Fruit fly (Drosophila melanogaster) whole organism, embryonic: ENCODE measurements around the gene Uggt.

Experiments used
- BEAF-32 ChIP-seq: fragments of 200-800 bp; sonication (Bioruptor generic); optimal IDR thresholded peaks from 3 replicates; lab custom pipeline; 2017; ENCODE audit warnings: missing biosample characterization, missing genetic modification characterization, mild to moderate bottlenecking, moderate library complexity, missing genetic modification reagents
- CG10431 ChIP-seq: fragments of 200-800 bp; sonication (Bioruptor generic); optimal IDR thresholded peaks from 3 replicates; lab custom pipeline; 2018; ENCODE audit warnings: missing biosample characterization, mild to moderate bottlenecking, missing genetic modification characterization
- CG11456 ChIP-seq: fragments of 200-800 bp; sonication (Bioruptor generic); IDR thresholded peaks from 3 replicates; pipeline ENCODE4 v1.3.6; 2022; ENCODE audit warnings: missing biosample characterization, missing genetic modification characterization
- CG13624 ChIP-seq: fragments of 200-800 bp; sonication (Bioruptor generic); optimal IDR thresholded peaks from 2 replicates; lab custom pipeline; 2016; ENCODE audit warnings: missing biosample characterization, missing genetic modification characterization
- CG13894 ChIP-seq: fragments of 200-800 bp; sonication (Bioruptor generic); optimal IDR thresholded peaks from 3 replicates; lab custom pipeline; 2018; ENCODE audit warnings: missing biosample characterization, mild to moderate bottlenecking, missing genetic modification characterization, moderate library complexity
- CG14860 ChIP-seq: fragments of 200-800 bp; sonication (Bioruptor generic); IDR thresholded peaks from 3 replicates; pipeline ENCODE4 v1.3.6; 2022; ENCODE audit warnings: missing biosample characterization, missing genetic modification characterization; ENCODE audit not compliant: partially characterized antibody
- CG1529 ChIP-seq: fragments of 200-800 bp; sonication (Bioruptor generic); optimal IDR thresholded peaks from 3 replicates; lab custom pipeline; 2018; ENCODE audit warnings: missing biosample characterization, missing genetic modification characterization
- CG15601 ChIP-seq: fragments of 200-800 bp; sonication (Bioruptor generic); optimal IDR thresholded peaks from 3 replicates; lab custom pipeline; 2019; ENCODE audit warnings: missing biosample characterization, mild to moderate bottlenecking, missing genetic modification characterization, moderate library complexity
- CG16863 ChIP-seq: fragments of 200-800 bp; sonication (Bioruptor generic); optimal IDR thresholded peaks from 3 replicates; lab custom pipeline; 2016; ENCODE audit warnings: missing biosample characterization, missing genetic modification characterization
- CG17186 ChIP-seq: fragments of 200-800 bp; sonication (Bioruptor generic); optimal IDR thresholded peaks from 3 replicates; lab custom pipeline; 2017; ENCODE audit warnings: missing biosample characterization, missing genetic modification reagents, missing genetic modification characterization
- CG18262 ChIP-seq: fragments of 200-800 bp; optimal IDR thresholded peaks from 3 replicates; lab custom pipeline; 2019; ENCODE audit warnings: missing biosample characterization, mild to moderate bottlenecking, missing genetic modification characterization, moderate library complexity
- CG31388 ChIP-seq: fragments of 200-800 bp; sonication (Bioruptor generic); optimal IDR thresholded peaks from 2 replicates; lab custom pipeline; 2016; ENCODE audit warnings: missing biosample characterization, missing genetic modification characterization
- CG32767 ChIP-seq: fragments of 200-800 bp; sonication (Bioruptor generic); IDR thresholded peaks from 2 replicates; pipeline ENCODE4 v1.3.6; 2022; ENCODE audit warnings: missing biosample characterization, missing genetic modification characterization
- CG4282 ChIP-seq: fragments of 200-800 bp; sonication (Bioruptor generic); optimal IDR thresholded peaks from 2 replicates; lab custom pipeline; 2016; ENCODE audit warnings: missing biosample characterization, missing genetic modification characterization
- CG43689 ChIP-seq: fragments of 200-800 bp; sonication (Bioruptor generic); IDR thresholded peaks from 2 replicates; pipeline ENCODE4 v1.3.6; 2022; ENCODE audit warnings: missing biosample characterization, missing genetic modification characterization
- CG7357 ChIP-seq: fragments of 200-800 bp; sonication (Bioruptor generic); IDR thresholded peaks from 3 replicates; pipeline ENCODE4 v1.3.6; 2022; ENCODE audit warnings: missing biosample characterization, missing genetic modification characterization
- CG8089 ChIP-seq: fragments of 200-800 bp; sonication (Bioruptor generic); optimal IDR thresholded peaks from 3 replicates; lab custom pipeline; 2016; ENCODE audit warnings: missing biosample characterization, missing genetic modification characterization
- CG8359 ChIP-seq: fragments of 200-800 bp; sonication (Bioruptor generic); optimal IDR thresholded peaks from 2 replicates; lab custom pipeline; 2017; ENCODE audit warnings: missing biosample characterization, mild to moderate bottlenecking, missing genetic modification characterization, borderline replicate concordance
- CG9609 ChIP-seq: fragments of 200-800 bp; sonication (Bioruptor generic); optimal IDR thresholded peaks from 3 replicates; lab custom pipeline; 2016; ENCODE audit warnings: missing biosample characterization, missing genetic modification characterization
- Dref ChIP-seq: fragments of 200-800 bp; sonication (Bioruptor generic); IDR thresholded peaks from 2 replicates; pipeline ENCODE4 v1.3.6; 2022; ENCODE audit warnings: missing biosample characterization, missing genetic modification characterization
- Ets65A ChIP-seq: fragments of 200-800 bp; sonication (Bioruptor generic); peaks from one replicate; lab custom pipeline; 2016; ENCODE audit warnings: missing biosample characterization, missing genetic modification characterization
- Fer1 ChIP-seq: fragments of 200-800 bp; sonication (Bioruptor generic); optimal IDR thresholded peaks from 2 replicates; lab custom pipeline; 2017; ENCODE audit warnings: missing biosample characterization, mild to moderate bottlenecking, missing genetic modification characterization
- Fer3 ChIP-seq: fragments of 200-800 bp; sonication (Bioruptor generic); optimal IDR thresholded peaks from 2 replicates; lab custom pipeline; 2018; ENCODE audit warnings: missing biosample characterization, mild to moderate bottlenecking, missing genetic modification characterization, moderate library complexity
- Gsc ChIP-seq: fragments of 200-800 bp; sonication (Bioruptor generic); IDR thresholded peaks from 2 replicates; pipeline ENCODE4 v1.3.6; 2022; ENCODE audit warnings: missing biosample characterization, missing genetic modification characterization
- Hr39 ChIP-seq: fragments of >200 bp; optimal IDR thresholded peaks from 2 replicates; lab custom pipeline; 2017
- Mes4 ChIP-seq: fragments of 200-800 bp; sonication (Bioruptor generic); optimal IDR thresholded peaks from 2 replicates; lab custom pipeline; 2016; ENCODE audit warnings: missing biosample characterization, missing genetic modification characterization
- Poxn ChIP-seq: fragments of 200-800 bp; sonication (Bioruptor generic); IDR thresholded peaks from 2 replicates; pipeline ENCODE4 v1.3.6; 2022; ENCODE audit warnings: missing biosample characterization, missing genetic modification characterization
- Sry-δ ChIP-seq: fragments of 200-800 bp; sonication (Bioruptor generic); optimal IDR thresholded peaks from 2 replicates; lab custom pipeline; 2016; ENCODE audit warnings: missing biosample characterization, missing genetic modification characterization
- al ChIP-seq: fragments of 200-800 bp; sonication (Bioruptor generic); IDR thresholded peaks from 2 replicates; pipeline ENCODE4 v1.3.6; 2022; ENCODE audit warnings: missing biosample characterization, missing genetic modification characterization
- bowl ChIP-seq: fragments of 200-800 bp; sonication (Bioruptor generic); IDR thresholded peaks from 2 replicates; pipeline ENCODE4 v1.3.6; 2022; ENCODE audit warnings: missing biosample characterization, missing genetic modification characterization
- emc ChIP-seq: fragments of 200-800 bp; sonication (Bioruptor generic); optimal IDR thresholded peaks from 2 replicates; lab custom pipeline; 2016; ENCODE audit warnings: missing biosample characterization, missing genetic modification characterization
- eyg ChIP-seq: fragments of 200-800 bp; sonication (Bioruptor generic); optimal IDR thresholded peaks from 3 replicates; lab custom pipeline; 2016; ENCODE audit warnings: missing biosample characterization, missing genetic modification characterization
- gsb ChIP-seq: fragments of 200-800 bp; sonication (Bioruptor generic); IDR thresholded peaks from 2 replicates; pipeline ENCODE4 v1.3.6; 2022; ENCODE audit warnings: missing biosample characterization, missing genetic modification characterization
- gt ChIP-seq: fragments of 200-800 bp; sonication (Bioruptor generic); IDR thresholded peaks from 2 replicates; pipeline ENCODE4 v1.3.6; 2022; ENCODE audit warnings: missing biosample characterization, missing genetic modification characterization
- hbn ChIP-seq: fragments of 200-800 bp; sonication (Bioruptor generic); IDR thresholded peaks from 2 replicates; pipeline ENCODE4 v1.3.6; 2022; ENCODE audit warnings: missing biosample characterization, missing genetic modification characterization; ENCODE audit not compliant: partially characterized antibody
- hkb ChIP-seq, 2 experiments: fragments of 200-800 bp in 1 of 2; fragments of >200 bp in 1 of 2; sonication (Bioruptor generic) in 1 of 2; IDR thresholded peaks in 1 of 2; optimal IDR thresholded peaks in 1 of 2; 2 replicates each; pipeline versions ENCODE4 v1.3.6 to Lab custom; 2017 to 2022; ENCODE audit warnings: missing biosample characterization in 1 of 2, missing genetic modification characterization in 1 of 2
- lab ChIP-seq: fragments of 200-800 bp; sonication (Bioruptor generic); optimal IDR thresholded peaks from 3 replicates; lab custom pipeline; 2017; ENCODE audit warnings: missing biosample characterization, missing genetic modification characterization, mild to moderate bottlenecking, moderate library complexity, missing genetic modification reagents
- lola ChIP-seq, 3 experiments: fragments of >200 bp in 2 of 3; fragments of 200-800 bp in 1 of 3; sonication (Bioruptor generic) in 1 of 3; optimal IDR thresholded peaks; 2 replicates each; lab custom pipeline; 2017 to 2019; ENCODE audit warnings: missing biosample characterization in 3 of 3, missing genetic modification characterization in 3 of 3, mild to moderate bottlenecking in 1 of 3, moderate library complexity in 1 of 3
- nom ChIP-seq: fragments of 200-800 bp; sonication (Bioruptor generic); optimal IDR thresholded peaks from 2 replicates; lab custom pipeline; 2017; ENCODE audit warnings: missing biosample characterization, missing genetic modification characterization, mild to moderate bottlenecking, moderate library complexity, missing genetic modification reagents
- phol ChIP-seq: fragments of 200-800 bp; sonication (Bioruptor generic); optimal IDR thresholded peaks from 3 replicates; lab custom pipeline; 2018; ENCODE audit warnings: missing biosample characterization, mild to moderate bottlenecking, missing genetic modification characterization, moderate library complexity
- pnt ChIP-seq: fragments of 200-800 bp; sonication (Bioruptor generic); optimal IDR thresholded peaks from 3 replicates; lab custom pipeline; 2016; ENCODE audit warnings: missing biosample characterization, missing genetic modification characterization
- rib ChIP-seq: fragments of 200-800 bp; sonication (Bioruptor generic); IDR thresholded peaks from 2 replicates; pipeline ENCODE4 v1.3.6; 2022; ENCODE audit warnings: missing biosample characterization, missing genetic modification characterization
- seq ChIP-seq: fragments of 200-800 bp; sonication (Bioruptor generic); IDR thresholded peaks from 2 replicates; pipeline ENCODE4 v1.3.6; 2022; ENCODE audit warnings: missing biosample characterization, missing genetic modification characterization
- slbo ChIP-seq: fragments of 200-800 bp; sonication (Bioruptor generic); IDR thresholded peaks from 2 replicates; pipeline ENCODE4 v1.3.6; 2022; ENCODE audit warnings: missing biosample characterization, missing genetic modification characterization
- slou ChIP-seq: fragments of 200-800 bp; sonication (Bioruptor generic); optimal IDR thresholded peaks from 3 replicates; lab custom pipeline; 2016; ENCODE audit warnings: missing biosample characterization, missing genetic modification characterization
- sug ChIP-seq: fragments of 200-800 bp; optimal IDR thresholded peaks from 2 replicates; lab custom pipeline; 2019; ENCODE audit warnings: missing biosample characterization, mild to moderate bottlenecking, missing genetic modification characterization, moderate library complexity
- trem ChIP-seq: fragments of 200-800 bp; optimal IDR thresholded peaks from 3 replicates; lab custom pipeline; 2019; ENCODE audit warnings: missing biosample characterization, mild to moderate bottlenecking, missing genetic modification characterization, moderate library complexity
- twi ChIP-seq: fragments of 200-800 bp; optimal IDR thresholded peaks from 2 replicates; lab custom pipeline; 2019; ENCODE audit warnings: missing biosample characterization, mild to moderate bottlenecking, missing genetic modification characterization, moderate library complexity
- wdn ChIP-seq: fragments of 200-800 bp; sonication (Bioruptor generic); IDR thresholded peaks from 2 replicates; pipeline ENCODE4 v1.3.6; 2022; ENCODE audit warnings: missing biosample characterization, missing genetic modification characterization

Uggt gene

dm6 chr3L:18869035-18869826 is 3.3 kb upstream of the Uggt start, which contains the start of gene Grx1 (continued):
- TF ChIP-seq CG8089 (GFP tag; lab: Kevin White, UChicago): no peak
- TF ChIP-seq CG18262: peak; percentile 61
- peak; percentile 49 for TF ChIP-seq twi (tag; lab: Kevin White, UChicago)
- no peak for TF ChIP-seq CG8359 (GFP tag; lab: Kevin White, UChicago)
- peak; percentile 48 for TF ChIP-seq Fer3
- TF ChIP-seq Sry-δ (GFP tag; lab: Kevin White, UChicago): peak; percentile 4
- TF ChIP-seq CG13894 (tag; lab: Kevin White, UChicago): peak; percentile 35
- TF ChIP-seq hkb (optimal IDR thresholded peaks at IDR 0.05; lab: Kevin White, UChicago): no peak
- TF ChIP-seq hkb (GFP tag; IDR thresholded peaks at IDR 0.05; lab: Robert Waterston, UW): peak; percentile 53; the same call in 1 of the 2 replicates
- peak; percentile 38 for TF ChIP-seq Mes4 (GFP tag; lab: Kevin White, UChicago)
- peak; percentile 95 for TF ChIP-seq Ets65A (GFP tag; lab: Kevin White, UChicago)
- no peak for TF ChIP-seq rib (GFP tag; lab: Robert Waterston, UW)
- TF ChIP-seq phol (tag; lab: Kevin White, UChicago): peak; percentile 50
- peak; percentile 9 for TF ChIP-seq CG17186
- no peak for TF ChIP-seq Poxn (GFP tag; lab: Robert Waterston, UW)
- TF ChIP-seq CG11456: 0 out of 3 replicates have a peak, but pooled peaks have one; percentile 8

- TF ChIP-seq eyg (GFP tag; lab: Kevin White, UChicago) (peak; percentile 21), Hr39 (no peak), Fer1 (peak; percentile 43), CG32767 (GFP tag; lab: Robert Waterston, UW) (no peak), CG1529 (GFP tag; lab: Kevin White, UChicago) (peak; percentile 73), slou (no peak), lola (GFP tag; optimal IDR thresholded peaks at IDR 0.05; lab: Kevin White, UChicago) (peak in 1 of 3 experiments; percentile 26), Dref (no peak), CG31388 (GFP tag; lab: Kevin White, UChicago) (no peak), lab (GFP tag; lab: Kevin White, UChicago) (no peak), CG15601 (tag; lab: Kevin White, UChicago) (peak; percentile 6), slbo (GFP tag; lab: Robert Waterston, UW) (peak; percentile 65), CG43689 (no peak), gt (GFP tag; lab: Robert Waterston, UW) (no peak), CG16863 (peak; percentile 50), wdn (no peak), al (GFP tag; lab: Robert Waterston, UW) (peak; percentile 15; the same call in 1 of the 2 replicates), bowl (no peak), emc (GFP tag; lab: Kevin White, UChicago) (peak; percentile 26), BEAF-32 (GFP tag; lab: Kevin White, UChicago) (no peak), hbn (no peak), CG14860 (GFP tag; lab: Robert Waterston, UW) (no peak), CG9609 (GFP tag; lab: Kevin White, UChicago) (peak; percentile 27), nom (GFP tag; lab: Kevin White, UChicago) (no peak), gsb (GFP tag; lab: Robert Waterston, UW) (no peak), CG4282 (GFP tag; lab: Kevin White, UChicago) (no peak), seq (GFP tag; lab: Robert Waterston, UW) (no peak), pnt (GFP tag; lab: Kevin White, UChicago) (peak; percentile 60), CG10431 (GFP tag; lab: Kevin White, UChicago) (no peak), trem (tag; lab: Kevin White, UChicago) (peak; percentile 55), sug (tag; lab: Kevin White, UChicago) (no peak), CG13624 (GFP tag; lab: Kevin White, UChicago) (peak; percentile 62), CG7357 (GFP tag; lab: Robert Waterston, UW) (no peak), Gsc (GFP tag; lab: Robert Waterston, UW) (no peak)
Measured at dm6 chr3L:18870027-18870426, 2.5 kb upstream of the Uggt start, which contains the start of gene Blos3. Gene Blos3, plus strand, starts transcription at chr3L:18870224.
